Fruit fly (Drosophila melanogaster): ENCODE measurements around the gene CG15725.

DNA sequence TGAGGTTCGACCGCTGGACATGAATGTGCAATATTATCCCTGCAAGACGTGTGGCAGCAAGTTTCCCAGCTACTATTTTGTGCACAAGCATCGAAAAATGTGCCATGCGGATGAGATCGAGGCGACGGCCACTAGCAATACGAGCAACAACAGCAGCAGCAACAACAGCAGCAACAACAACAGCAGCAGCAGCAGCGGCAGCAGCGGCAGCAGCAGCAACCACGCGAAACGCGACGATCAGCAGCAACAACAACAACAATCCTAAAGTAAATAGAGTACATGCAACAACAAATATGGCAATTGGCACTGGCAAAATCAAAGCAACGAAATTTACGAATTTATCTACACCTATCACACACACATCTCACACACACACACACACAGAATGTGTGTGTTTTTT lies 2.7 kb downstream of the CG15725 start:
- TF ChIP-seq Sox15 (GFP tag; optimal IDR thresholded peaks at IDR 0.05) (no peak), Lpt (GFP tag; optimal IDR thresholded peaks at IDR 0.05) (no peak), Eip78C (GFP tag) (no peak), topi (GFP tag; optimal IDR thresholded peaks at IDR 0.05) (no peak), svp (GFP tag) (no peak), fd59A (GFP tag; optimal IDR thresholded peaks at IDR 0.05) (no peak), CG3919 (GFP tag; optimal IDR thresholded peaks at IDR 0.05) (no peak), CG8319 (GFP tag; optimal IDR thresholded peaks at IDR 0.05) (no peak), lz (GFP tag; optimal IDR thresholded peaks at IDR 0.05) (no peak), CG10631 (GFP tag; optimal IDR thresholded peaks at IDR 0.05) (no peak), vri (GFP tag; optimal IDR thresholded peaks at IDR 0.05) (no peak), OdsH (GFP tag; optimal IDR thresholded peaks at IDR 0.05) (no peak), CG8119 (GFP tag; IDR thresholded peaks at IDR 0.05) (0 out of 3 replicates have a peak, but pooled peaks have one; percentile 19), CG8632 (GFP tag; optimal IDR thresholded peaks at IDR 0.05) (no peak)

Data from whole organism, prepupa.